Fruit fly (Drosophila melanogaster) whole organism, adult: ENCODE data around the gene Ctps.

Experiments used
- CG11617 ChIP-seq: fragments of 200-800 bp; sonication (Bioruptor generic); optimal IDR thresholded peaks from 2 replicates; lab custom pipeline; 2017; ENCODE audit warnings: mild to moderate bottlenecking, missing biosample characterization, missing genetic modification reagents, missing genetic modification characterization
- CG12768 ChIP-seq: fragments of 200-800 bp; sonication (Bioruptor generic); optimal IDR thresholded peaks from 2 replicates; lab custom pipeline; 2017; ENCODE audit warnings: missing biosample characterization, missing genetic modification characterization, mild to moderate bottlenecking, moderate library complexity, missing genetic modification reagents
- CG14711 ChIP-seq: fragments of 200-800 bp; sonication (Bioruptor generic); optimal IDR thresholded peaks from 2 replicates; lab custom pipeline; 2018; ENCODE audit warnings: missing biosample characterization, mild to moderate bottlenecking, missing genetic modification characterization, moderate library complexity
- CG1620 ChIP-seq: fragments of 200-800 bp; sonication (Bioruptor generic); optimal IDR thresholded peaks from 2 replicates; lab custom pipeline; 2016; ENCODE audit warnings: missing biosample characterization, missing genetic modification characterization
- CG33017 ChIP-seq: fragments of 200-800 bp; sonication (Bioruptor generic); optimal IDR thresholded peaks from 2 replicates; lab custom pipeline; 2018; ENCODE audit warnings: missing biosample characterization, mild to moderate bottlenecking, missing genetic modification characterization, moderate library complexity
- CG5204 ChIP-seq: fragments of 200-800 bp; sonication (Bioruptor generic); optimal IDR thresholded peaks from 2 replicates; lab custom pipeline; 2016; ENCODE audit warnings: missing biosample characterization, missing genetic modification characterization
- CG7045 ChIP-seq: fragments of 200-800 bp; sonication (Bioruptor generic); optimal IDR thresholded peaks from 2 replicates; lab custom pipeline; 2017; ENCODE audit warnings: missing biosample characterization, mild to moderate bottlenecking, missing genetic modification characterization
- CG7101 ChIP-seq: fragments of 200-800 bp; sonication (Bioruptor generic); optimal IDR thresholded peaks from 2 replicates; lab custom pipeline; 2018; ENCODE audit warnings: missing biosample characterization, mild to moderate bottlenecking, missing genetic modification characterization, moderate library complexity
- Clk ChIP-seq: fragments of 200-800 bp; sonication (Bioruptor generic); optimal IDR thresholded peaks from 2 replicates; lab custom pipeline; 2017; ENCODE audit warnings: missing biosample characterization, missing genetic modification characterization
- Crg-1 ChIP-seq: fragments of 200-800 bp; sonication (Bioruptor generic); optimal IDR thresholded peaks from 2 replicates; lab custom pipeline; 2016; ENCODE audit warnings: missing biosample characterization, missing genetic modification characterization
- Hr96 ChIP-seq: fragments of 200-800 bp; sonication (Bioruptor generic); optimal IDR thresholded peaks from 2 replicates; lab custom pipeline; 2016; ENCODE audit warnings: missing biosample characterization, missing genetic modification characterization
- Mnt ChIP-seq: fragments of 200-800 bp; sonication (Bioruptor generic); optimal IDR thresholded peaks from 2 replicates; lab custom pipeline; 2016; ENCODE audit warnings: missing biosample characterization, mild to moderate bottlenecking, missing genetic modification characterization
- bab1 ChIP-seq: fragments of 200-800 bp; sonication (Bioruptor generic); optimal IDR thresholded peaks from 3 replicates; lab custom pipeline; 2019; ENCODE audit warnings: missing biosample characterization, mild to moderate bottlenecking, missing genetic modification characterization, moderate library complexity
- cic ChIP-seq: fragments of 200-800 bp; sonication (Bioruptor generic); optimal IDR thresholded peaks from 2 replicates; lab custom pipeline; 2017; ENCODE audit warnings: missing biosample characterization, mild to moderate bottlenecking, missing genetic modification characterization, moderate library complexity
- cnc ChIP-seq, 2 experiments: fragments of >200 bp; optimal IDR thresholded peaks; 2 replicates each; lab custom pipeline; 2017
- kay ChIP-seq: fragments of 200-800 bp; sonication (Bioruptor generic); peaks from one replicate; lab custom pipeline; 2016; ENCODE audit warnings: missing biosample characterization, missing genetic modification characterization, borderline replicate concordance
- ovo ChIP-seq: fragments of 200-800 bp; sonication (Bioruptor generic); optimal IDR thresholded peaks from 2 replicates; lab custom pipeline; 2016; ENCODE audit warnings: missing biosample characterization, missing genetic modification characterization
- pad ChIP-seq: fragments of 200-800 bp; sonication (Bioruptor generic); optimal IDR thresholded peaks from 3 replicates; lab custom pipeline; 2017; ENCODE audit warnings: missing biosample characterization, missing genetic modification characterization, mild to moderate bottlenecking, moderate library complexity, missing genetic modification reagents
- tj ChIP-seq: fragments of 200-800 bp; sonication (Bioruptor generic); optimal IDR thresholded peaks from 3 replicates; lab custom pipeline; 2017; ENCODE audit warnings: missing biosample characterization, mild to moderate bottlenecking, missing genetic modification characterization, moderate library complexity
- toe ChIP-seq: fragments of 200-800 bp; sonication (Bioruptor generic); optimal IDR thresholded peaks from 2 replicates; lab custom pipeline; 2016; ENCODE audit warnings: missing biosample characterization, missing genetic modification characterization

The Ctps gene

DNA sequence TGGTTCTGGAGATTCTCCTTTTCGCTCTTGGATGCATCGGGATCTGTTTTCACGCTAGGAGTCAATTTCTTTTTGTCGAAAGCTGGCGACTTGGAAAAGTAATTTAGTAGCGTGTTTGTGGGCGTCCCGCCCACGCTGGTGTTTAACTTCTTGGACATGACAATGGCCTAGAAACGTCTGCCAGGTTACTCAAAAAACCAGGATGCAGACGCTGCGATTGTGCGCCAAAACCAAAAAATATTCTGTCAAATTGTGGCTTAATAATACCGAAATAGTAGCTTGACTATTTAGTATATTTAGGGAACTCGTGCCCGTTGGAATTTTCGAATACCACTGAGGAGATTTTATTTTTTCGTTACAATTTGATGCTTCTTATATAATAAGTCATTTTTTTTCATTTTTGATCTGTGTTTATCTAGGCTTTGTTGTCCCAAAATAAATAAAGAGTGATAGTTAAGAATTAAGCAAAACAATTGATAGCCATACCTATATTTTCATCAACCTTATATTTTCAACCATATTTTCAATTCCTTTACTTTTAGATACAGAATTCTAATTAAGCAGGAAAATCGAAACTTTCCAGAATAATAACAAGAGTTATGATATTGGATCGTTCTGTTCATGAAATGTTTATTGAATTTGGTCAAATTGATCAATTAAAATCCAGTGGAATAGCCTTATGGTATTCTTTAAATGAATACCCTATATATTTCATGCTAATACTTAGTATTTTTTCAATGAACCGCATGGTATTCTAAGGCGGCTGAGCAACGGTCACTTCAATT is 60.8 kb downstream of the Ctps start, which contains the start of the genes Msh6 and Prp31:
Msh6 (minus strand) TSS at position 233 of the 785 bp plus-strand sequence.
Prp31 (plus strand) TSS at position 771 of the 785 bp plus-strand sequence.
- TF ChIP-seq CG33017 (tag; lab: Kevin White, UChicago) (no peak), pad (GFP tag; lab: Kevin White, UChicago) (peak; percentile 48), tj (GFP tag; lab: Kevin White, UChicago) (peak; percentile 30), CG7045 (GFP tag; lab: Kevin White, UChicago) (peak; percentile 67), CG1620 (GFP tag; lab: Kevin White, UChicago) (peak; percentile 59), kay (GFP tag; lab: Kevin White, UChicago) (no peak), toe (GFP tag; lab: Kevin White, UChicago) (peak; percentile 84), CG5204 (no peak), Clk (GFP tag; lab: Kevin White, UChicago) (peak; percentile 22), CG11617 (GFP tag; lab: Kevin White, UChicago) (peak; percentile 60), ovo (peak; percentile 13), bab1 (no peak), Mnt (GFP tag; lab: Kevin White, UChicago) (no peak), cnc (optimal IDR thresholded peaks at IDR 0.05; lab: Kevin White, UChicago) (no peak), CG12768 (peak; percentile 58), cic (no peak), Crg-1 (GFP tag; lab: Kevin White, UChicago) (no peak), Hr96 (GFP tag; lab: Kevin White, UChicago) (peak; percentile 68), CG7101 (tag; lab: Kevin White, UChicago) (peak; percentile 50), CG14711 (peak; percentile 54)

dm6 chr3L:15161549-15161948 is 63.8 kb downstream of the Ctps start, which contains the start of gene CG6878:
Gene CG6878 (plus strand): TSS chr3L:15161817.
- TF ChIP-seq Mnt (GFP tag; lab: Kevin White, UChicago) (peak; percentile 56), bab1 (peak; percentile 44), Hr96 (GFP tag; lab: Kevin White, UChicago) (no peak), Clk (GFP tag; lab: Kevin White, UChicago) (no peak), CG7101 (tag; lab: Kevin White, UChicago) (peak; percentile 42)

- TF ChIP-seq cic (no peak), CG12768 (no peak), tj (GFP tag; lab: Kevin White, UChicago) (no peak), Crg-1 (GFP tag; lab: Kevin White, UChicago) (no peak), CG5204 (no peak), bab1 (no peak), CG1620 (GFP tag; lab: Kevin White, UChicago) (no peak), toe (GFP tag; lab: Kevin White, UChicago) (no peak), ovo (no peak)
Observed at dm6 chr3L:15162005-15162404, 64.3 kb downstream of the Ctps start.
